Fruit fly (Drosophila melanogaster) whole organism, embryonic: ENCODE data around the gene CG44303.

Experiments
- Abd-B ChIP-seq: fragments of 200-800 bp; sonication (Bioruptor generic); optimal IDR thresholded peaks from 2 replicates; lab custom pipeline; 2018; ENCODE audit warnings: missing biosample characterization, mild to moderate bottlenecking, missing genetic modification characterization, moderate library complexity
- CG10431 ChIP-seq: fragments of 200-800 bp; sonication (Bioruptor generic); optimal IDR thresholded peaks from 3 replicates; lab custom pipeline; 2018; ENCODE audit warnings: missing biosample characterization, mild to moderate bottlenecking, missing genetic modification characterization
- CG10543 ChIP-seq: fragments of 200-800 bp; sonication (Bioruptor generic); optimal IDR thresholded peaks from 3 replicates; lab custom pipeline; 2017; ENCODE audit warnings: missing biosample characterization, mild to moderate bottlenecking, missing genetic modification characterization, moderate library complexity
- CG10979 ChIP-seq: fragments of 200-800 bp; sonication (Bioruptor generic); optimal IDR thresholded peaks from 2 replicates; lab custom pipeline; 2018; ENCODE audit warnings: missing biosample characterization, mild to moderate bottlenecking, missing genetic modification characterization, moderate library complexity
- CG12659 ChIP-seq: fragments of 200-800 bp; sonication (Bioruptor generic); optimal IDR thresholded peaks from 3 replicates; lab custom pipeline; 2017; ENCODE audit warnings: mild to moderate bottlenecking, missing biosample characterization, missing genetic modification reagents, missing genetic modification characterization
- CG14860 ChIP-seq: fragments of 200-800 bp; sonication (Bioruptor generic); IDR thresholded peaks from 3 replicates; pipeline ENCODE4 v1.3.6; 2022; ENCODE audit warnings: missing biosample characterization, missing genetic modification characterization; ENCODE audit not compliant: partially characterized antibody
- CG1603 ChIP-seq: fragments of 200-800 bp; sonication (Bioruptor generic); optimal IDR thresholded peaks from 2 replicates; lab custom pipeline; 2019; ENCODE audit warnings: missing biosample characterization, mild to moderate bottlenecking, missing genetic modification characterization, moderate library complexity
- CG17361 ChIP-seq: fragments of 200-800 bp; sonication (Bioruptor generic); IDR thresholded peaks from 3 replicates; pipeline ENCODE4 v1.3.6; 2022; ENCODE audit warnings: missing biosample characterization, missing genetic modification characterization
- CG17802 ChIP-seq: fragments of 200-800 bp; sonication (Bioruptor generic); optimal IDR thresholded peaks from 2 replicates; lab custom pipeline; 2018; ENCODE audit warnings: missing biosample characterization, mild to moderate bottlenecking, missing genetic modification characterization, moderate library complexity
- CG32767 ChIP-seq: fragments of 200-800 bp; sonication (Bioruptor generic); IDR thresholded peaks from 2 replicates; pipeline ENCODE4 v1.3.6; 2022; ENCODE audit warnings: missing biosample characterization, missing genetic modification characterization
- CG6765 ChIP-seq: fragments of 200-800 bp; sonication (Bioruptor generic); optimal IDR thresholded peaks from 3 replicates; lab custom pipeline; 2017; ENCODE audit warnings: missing biosample characterization, mild to moderate bottlenecking, missing genetic modification characterization
- CG7271 ChIP-seq: fragments of 200-800 bp; sonication (Bioruptor generic); optimal IDR thresholded peaks from 2 replicates; lab custom pipeline; 2018; ENCODE audit warnings: missing biosample characterization, mild to moderate bottlenecking, missing genetic modification characterization, moderate library complexity
- CG7963 ChIP-seq: fragments of 200-800 bp; sonication (Bioruptor generic); IDR thresholded peaks from 3 replicates; pipeline ENCODE4 v1.3.6; 2022; ENCODE audit warnings: missing biosample characterization, missing genetic modification characterization; ENCODE audit not compliant: partially characterized antibody
- CG8359 ChIP-seq: fragments of 200-800 bp; sonication (Bioruptor generic); optimal IDR thresholded peaks from 2 replicates; lab custom pipeline; 2017; ENCODE audit warnings: missing biosample characterization, mild to moderate bottlenecking, missing genetic modification characterization, borderline replicate concordance
- CG9876 ChIP-seq: fragments of 200-800 bp; sonication (Bioruptor generic); optimal IDR thresholded peaks from 2 replicates; lab custom pipeline; 2016; ENCODE audit warnings: missing biosample characterization, missing genetic modification characterization
- CHES-1-like ChIP-seq: fragments of 200-800 bp; sonication (Bioruptor generic); optimal IDR thresholded peaks from 2 replicates; lab custom pipeline; 2016; ENCODE audit warnings: missing biosample characterization, missing genetic modification characterization
- Camta ChIP-seq: fragments of 200-800 bp; sonication (Bioruptor generic); optimal IDR thresholded peaks from 2 replicates; lab custom pipeline; 2016; ENCODE audit warnings: missing biosample characterization, missing genetic modification characterization
- CrebB ChIP-seq: fragments of 200-800 bp; sonication (Bioruptor generic); optimal IDR thresholded peaks from 3 replicates; lab custom pipeline; 2018; ENCODE audit warnings: missing biosample characterization, mild to moderate bottlenecking, missing genetic modification characterization
- Dbx ChIP-seq: fragments of 200-800 bp; sonication (Bioruptor generic); IDR thresholded peaks from 3 replicates; pipeline ENCODE4 v1.3.6; 2022; ENCODE audit warnings: missing biosample characterization, missing genetic modification characterization
- HLH4C ChIP-seq: fragments of 200-800 bp; sonication (Bioruptor generic); IDR thresholded peaks from 3 replicates; pipeline ENCODE4 v1.3.6; 2022; ENCODE audit warnings: missing biosample characterization, missing genetic modification characterization; ENCODE audit not compliant: partially characterized antibody
- MESR4 ChIP-seq: fragments of 200-800 bp; sonication (Bioruptor generic); optimal IDR thresholded peaks from 2 replicates; lab custom pipeline; 2018; ENCODE audit warnings: missing biosample characterization, mild to moderate bottlenecking, missing genetic modification characterization, moderate library complexity
- NfI ChIP-seq: fragments of 200-800 bp; sonication (Bioruptor generic); optimal IDR thresholded peaks from 3 replicates; lab custom pipeline; 2018; ENCODE audit warnings: missing biosample characterization, mild to moderate bottlenecking, missing genetic modification characterization, moderate library complexity
- Oli ChIP-seq: fragments of 200-800 bp; sonication (Bioruptor generic); optimal IDR thresholded peaks from 2 replicates; lab custom pipeline; 2018; ENCODE audit warnings: missing biosample characterization, mild to moderate bottlenecking, missing genetic modification characterization, moderate library complexity
- Sox100B ChIP-seq: fragments of 200-800 bp; sonication (Bioruptor generic); optimal IDR thresholded peaks from 3 replicates; lab custom pipeline; 2018; ENCODE audit warnings: missing biosample characterization, mild to moderate bottlenecking, missing genetic modification characterization
- Usf ChIP-seq: fragments of 200-800 bp; sonication (Bioruptor generic); optimal IDR thresholded peaks from 2 replicates; lab custom pipeline; 2017; ENCODE audit warnings: missing genotype, missing biosample characterization, missing genetic modification characterization
- ash1 ChIP-seq: fragments of 200-800 bp; sonication (Bioruptor generic); optimal IDR thresholded peaks from 2 replicates; lab custom pipeline; 2018; ENCODE audit warnings: missing biosample characterization, mild to moderate bottlenecking, missing genetic modification characterization
- bcd ChIP-seq: fragments of 200-800 bp; sonication (Bioruptor generic); optimal IDR thresholded peaks from 2 replicates; lab custom pipeline; 2017; ENCODE audit warnings: missing biosample characterization, mild to moderate bottlenecking, missing genetic modification characterization
- chn ChIP-seq: fragments of 200-800 bp; sonication (Bioruptor generic); optimal IDR thresholded peaks from 2 replicates; lab custom pipeline; 2016; ENCODE audit warnings: missing biosample characterization, missing genetic modification characterization
- ci ChIP-seq: fragments of 200-800 bp; sonication (Bioruptor generic); IDR thresholded peaks from 3 replicates; pipeline ENCODE4 v1.3.6; 2022; ENCODE audit warnings: missing biosample characterization, missing genetic modification characterization
- cwo ChIP-seq: fragments of 200-800 bp; sonication (Bioruptor generic); optimal IDR thresholded peaks from 3 replicates; lab custom pipeline; 2017; ENCODE audit warnings: missing biosample characterization, missing genetic modification characterization, mild to moderate bottlenecking, moderate library complexity, missing genetic modification reagents
- emc ChIP-seq: fragments of 200-800 bp; sonication (Bioruptor generic); optimal IDR thresholded peaks from 2 replicates; lab custom pipeline; 2016; ENCODE audit warnings: missing biosample characterization, missing genetic modification characterization
- exex ChIP-seq: fragments of 200-800 bp; sonication (Bioruptor generic); optimal IDR thresholded peaks from 4 replicates; lab custom pipeline; 2018; ENCODE audit warnings: missing biosample characterization, mild to moderate bottlenecking, missing genetic modification characterization, moderate library complexity
- eyg ChIP-seq: fragments of 200-800 bp; sonication (Bioruptor generic); optimal IDR thresholded peaks from 3 replicates; lab custom pipeline; 2016; ENCODE audit warnings: missing biosample characterization, missing genetic modification characterization
- gce ChIP-seq: fragments of 200-800 bp; sonication (Bioruptor generic); IDR thresholded peaks from 3 replicates; pipeline ENCODE4 v1.3.6; 2022; ENCODE audit warnings: missing biosample characterization, missing genetic modification characterization
- gsb-n ChIP-seq: fragments of 200-800 bp; sonication (Bioruptor generic); optimal IDR thresholded peaks from 3 replicates; lab custom pipeline; 2018; ENCODE audit warnings: missing biosample characterization, mild to moderate bottlenecking, missing genetic modification characterization
- ham ChIP-seq: fragments of 200-800 bp; sonication (Bioruptor generic); IDR thresholded peaks from 2 replicates; pipeline ENCODE4 v1.3.6; 2022; ENCODE audit warnings: missing biosample characterization, missing genetic modification characterization
- jing ChIP-seq: fragments of 200-800 bp; sonication (Bioruptor generic); optimal IDR thresholded peaks from 2 replicates; lab custom pipeline; 2018; ENCODE audit warnings: missing biosample characterization, mild to moderate bottlenecking, missing genetic modification characterization
- jumu ChIP-seq: fragments of 200-800 bp; sonication (Bioruptor generic); optimal IDR thresholded peaks from 3 replicates; lab custom pipeline; 2016; ENCODE audit warnings: missing biosample characterization, missing genetic modification characterization
- lab ChIP-seq: fragments of 200-800 bp; sonication (Bioruptor generic); optimal IDR thresholded peaks from 3 replicates; lab custom pipeline; 2017; ENCODE audit warnings: missing biosample characterization, missing genetic modification characterization, mild to moderate bottlenecking, moderate library complexity, missing genetic modification reagents
- org-1 ChIP-seq: fragments of 200-800 bp; sonication (Bioruptor generic); optimal IDR thresholded peaks from 2 replicates; lab custom pipeline; 2017; ENCODE audit warnings: missing biosample characterization, missing genetic modification characterization
- psq ChIP-seq: fragments of 200-800 bp; sonication (Bioruptor generic); optimal IDR thresholded peaks from 2 replicates; lab custom pipeline; 2017; ENCODE audit warnings: missing biosample characterization, missing genetic modification characterization
- pzg ChIP-seq: fragments of 200-800 bp; sonication (Bioruptor generic); optimal IDR thresholded peaks from 3 replicates; lab custom pipeline; 2018; ENCODE audit warnings: missing biosample characterization, mild to moderate bottlenecking, missing genetic modification characterization, moderate library complexity
- ranshi ChIP-seq: fragments of 200-800 bp; sonication (Bioruptor generic); IDR thresholded peaks from 2 replicates; pipeline ENCODE4 v1.3.6; 2022; ENCODE audit warnings: missing biosample characterization, missing genetic modification characterization
- slp2 ChIP-seq: fragments of 200-800 bp; sonication (Bioruptor generic); optimal IDR thresholded peaks from 2 replicates; lab custom pipeline; 2016; ENCODE audit warnings: missing biosample characterization, missing genetic modification characterization
- tup ChIP-seq: fragments of 200-800 bp; sonication (Bioruptor generic); optimal IDR thresholded peaks from 2 replicates; lab custom pipeline; 2016; ENCODE audit warnings: missing biosample characterization, mild to moderate bottlenecking, missing genetic modification characterization, moderate library complexity
- usp ChIP-seq: fragments of >200 bp; optimal IDR thresholded peaks from 2 replicates; lab custom pipeline; 2017; ENCODE audit warnings: missing biosample characterization, missing genetic modification characterization
- wek ChIP-seq: fragments of 200-800 bp; sonication (Bioruptor generic); optimal IDR thresholded peaks from 3 replicates; lab custom pipeline; 2018; ENCODE audit warnings: missing biosample characterization, mild to moderate bottlenecking, missing genetic modification characterization, moderate library complexity
- wor ChIP-seq: fragments of 200-800 bp; sonication (Bioruptor generic); IDR thresholded peaks from 2 replicates; pipeline ENCODE4 v1.3.6; 2022; ENCODE audit warnings: missing biosample characterization, missing genetic modification characterization
- zf30C ChIP-seq: fragments of 200-800 bp; sonication (Bioruptor generic); optimal IDR thresholded peaks from 3 replicates; lab custom pipeline; 2018; ENCODE audit warnings: missing biosample characterization, mild to moderate bottlenecking, missing genetic modification characterization

Gene CG44303

DNA sequence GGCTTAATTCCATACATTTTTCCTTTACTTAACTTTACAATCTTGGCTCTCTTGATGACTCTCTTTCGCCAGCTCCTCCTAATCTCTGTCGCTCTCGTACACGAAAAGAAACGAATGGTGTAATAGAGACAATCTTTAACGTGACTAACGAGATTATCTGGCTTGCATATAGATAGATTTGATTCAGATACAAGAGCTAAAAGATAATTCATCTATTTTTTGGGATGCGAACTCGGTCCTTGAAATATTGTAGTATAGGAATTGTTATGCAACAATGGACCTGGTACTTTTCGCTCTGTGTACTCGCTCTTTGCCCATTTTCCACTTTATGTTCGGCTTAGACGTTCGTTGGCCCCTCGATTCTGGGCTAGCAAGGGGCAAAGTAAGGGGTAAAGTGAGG, 24.1 kb upstream of the CG44303 start (continued):
- TF ChIP-seq usp (GFP tag; lab: Kevin White, UChicago) (no peak), HLH4C (GFP tag; lab: Robert Waterston, UW) (no peak), Oli (tag; lab: Kevin White, UChicago) (peak; percentile 85), gsb-n (tag; lab: Kevin White, UChicago) (peak; percentile 74), Usf (GFP tag; lab: Kevin White, UChicago) (peak; percentile 27), cwo (GFP tag; lab: Kevin White, UChicago) (peak; percentile 92), CG10431 (GFP tag; lab: Kevin White, UChicago) (no peak), jing (GFP tag; lab: Kevin White, UChicago) (peak; percentile 67), CG7963 (GFP tag; lab: Robert Waterston, UW) (no peak), ranshi (GFP tag; lab: Robert Waterston, UW) (peak; percentile 48; the same call in 1 of the 2 replicates), exex (tag; lab: Kevin White, UChicago) (peak; percentile 37), slp2 (GFP tag; lab: Kevin White, UChicago) (peak; percentile 82), ci (peak; percentile 80), CG32767 (0 out of 2 replicates have a peak, but pooled peaks have one; percentile 46), CrebB (tag; lab: Kevin White, UChicago) (peak; percentile 82), CG17802 (peak; percentile 43), emc (GFP tag; lab: Kevin White, UChicago) (peak; percentile 43), CG7271 (tag; lab: Kevin White, UChicago) (no peak), gce (GFP tag; lab: Robert Waterston, UW) (peak; percentile 71; the same call in 1 of the 3 replicates), Camta (peak; percentile 74), CG10979 (tag; lab: Kevin White, UChicago) (peak; percentile 83), MESR4 (GFP tag; lab: Kevin White, UChicago) (peak; percentile 15), wek (GFP tag; lab: Kevin White, UChicago) (peak; percentile 54), Abd-B (peak; percentile 70), Dbx (GFP tag; lab: Robert Waterston, UW) (peak; percentile 65; the same call in 2 of the 3 replicates), Sox100B (peak; percentile 64), CG14860 (GFP tag; lab: Robert Waterston, UW) (no peak), pzg (no peak), zf30C (GFP tag; lab: Kevin White, UChicago) (peak; percentile 83), tup (GFP tag; lab: Kevin White, UChicago) (peak; percentile 48), CHES-1-like (GFP tag; lab: Kevin White, UChicago) (peak; percentile 77), org-1 (GFP tag; lab: Kevin White, UChicago) (peak; percentile 89), CG9876 (GFP tag; lab: Kevin White, UChicago) (peak; percentile 58), ham (no peak), eyg (peak; percentile 69), CG1603 (tag; lab: Kevin White, UChicago) (peak; percentile 91), CG6765 (GFP tag; lab: Kevin White, UChicago) (peak; percentile 54), CG8359 (GFP tag; lab: Kevin White, UChicago) (peak; percentile 57), jumu (GFP tag; lab: Kevin White, UChicago) (peak; percentile 77), NfI (GFP tag; lab: Kevin White, UChicago) (peak; percentile 72), lab (GFP tag; lab: Kevin White, UChicago) (peak; percentile 89), chn (GFP tag; lab: Kevin White, UChicago) (peak; percentile 12), wor (GFP tag; lab: Robert Waterston, UW) (no peak; the same call in 1 of the 2 replicates), bcd (GFP tag; lab: Kevin White, UChicago) (peak; percentile 81), ash1 (GFP tag; lab: Kevin White, UChicago) (peak; percentile 47), CG17361 (GFP tag; lab: Robert Waterston, UW) (peak; percentile 76), CG12659 (peak; percentile 71), CG10543 (GFP tag; lab: Kevin White, UChicago) (peak; percentile 40), psq (peak; percentile 12)
